Fruit fly (Drosophila melanogaster) whole organism, embryonic: ENCODE results near the gene ND-39.

Source experiments
- Asciz ChIP-seq: fragments of 200-800 bp; sonication (Bioruptor generic); optimal IDR thresholded peaks from 2 replicates; lab custom pipeline; 2017; ENCODE audit warnings: missing biosample characterization, mild to moderate bottlenecking, missing genetic modification characterization, missing genetic modification reagents
- B-H2 ChIP-seq: fragments of 200-800 bp; sonication (Bioruptor generic); optimal IDR thresholded peaks from 2 replicates; lab custom pipeline; 2018; ENCODE audit warnings: missing biosample characterization, mild to moderate bottlenecking, missing genetic modification characterization
- CG10147 ChIP-seq: fragments of 200-800 bp; sonication (Bioruptor generic); optimal IDR thresholded peaks from 2 replicates; lab custom pipeline; 2019; ENCODE audit warnings: missing biosample characterization, mild to moderate bottlenecking, missing genetic modification characterization, moderate library complexity
- CG10543 ChIP-seq: fragments of 200-800 bp; sonication (Bioruptor generic); optimal IDR thresholded peaks from 3 replicates; lab custom pipeline; 2017; ENCODE audit warnings: missing biosample characterization, mild to moderate bottlenecking, missing genetic modification characterization, moderate library complexity
- CG11695 ChIP-seq: fragments of 200-800 bp; sonication (Bioruptor generic); IDR thresholded peaks from 3 replicates; pipeline ENCODE4 v1.3.6; 2022; ENCODE audit warnings: missing biosample characterization, missing genetic modification characterization
- CG11696 ChIP-seq: fragments of 200-800 bp; sonication (Bioruptor generic); IDR thresholded peaks from 2 replicates; pipeline ENCODE4 v1.3.6; 2022; ENCODE audit warnings: missing biosample characterization, missing genetic modification characterization
- CG11723 ChIP-seq: fragments of 200-800 bp; sonication (Bioruptor generic); optimal IDR thresholded peaks from 2 replicates; lab custom pipeline; 2017; ENCODE audit warnings: missing biosample characterization, mild to moderate bottlenecking, missing genetic modification characterization
- CG12219 ChIP-seq: fragments of 200-800 bp; sonication (Bioruptor generic); optimal IDR thresholded peaks from 3 replicates; lab custom pipeline; 2018; ENCODE audit warnings: missing biosample characterization, mild to moderate bottlenecking, missing genetic modification characterization
- CG13424 ChIP-seq: fragments of 200-800 bp; sonication (Bioruptor generic); optimal IDR thresholded peaks from 2 replicates; lab custom pipeline; 2019; ENCODE audit warnings: missing biosample characterization, mild to moderate bottlenecking, missing genetic modification characterization, moderate library complexity
- CG14014 ChIP-seq: fragments of 200-800 bp; sonication (Bioruptor generic); IDR thresholded peaks from 2 replicates; pipeline ENCODE4 v1.3.6; 2022; ENCODE audit warnings: missing biosample characterization, missing genetic modification characterization
- CG17802 ChIP-seq: fragments of 200-800 bp; sonication (Bioruptor generic); optimal IDR thresholded peaks from 2 replicates; lab custom pipeline; 2018; ENCODE audit warnings: missing biosample characterization, mild to moderate bottlenecking, missing genetic modification characterization, moderate library complexity
- CG18476 ChIP-seq: fragments of 200-800 bp; sonication (Bioruptor generic); optimal IDR thresholded peaks from 2 replicates; lab custom pipeline; 2016; ENCODE audit warnings: missing biosample characterization, mild to moderate bottlenecking, missing genetic modification characterization
- CG2120 ChIP-seq: fragments of 200-800 bp; sonication (Bioruptor generic); optimal IDR thresholded peaks from 3 replicates; lab custom pipeline; 2016; ENCODE audit warnings: missing biosample characterization, missing genetic modification characterization
- CG2889 ChIP-seq: fragments of 200-800 bp; sonication (Bioruptor generic); IDR thresholded peaks from 3 replicates; pipeline ENCODE4 v1.3.6; 2022; ENCODE audit warnings: missing biosample characterization, missing genetic modification characterization
- CG3163 ChIP-seq: fragments of 200-800 bp; sonication (Bioruptor generic); optimal IDR thresholded peaks from 3 replicates; lab custom pipeline; 2016; ENCODE audit warnings: missing biosample characterization, missing genetic modification characterization
- CG42726 ChIP-seq: fragments of 200-800 bp; sonication (Bioruptor generic); IDR thresholded peaks from 2 replicates; pipeline ENCODE4 v1.3.6; 2022; ENCODE audit warnings: missing biosample characterization, missing genetic modification characterization; ENCODE audit not compliant: partially characterized antibody
- CG4404 ChIP-seq: fragments of 200-800 bp; sonication (Bioruptor generic); IDR thresholded peaks from 2 replicates; pipeline ENCODE4 v1.3.6; 2022; ENCODE audit warnings: missing biosample characterization, missing genetic modification characterization
- CG6272 ChIP-seq: fragments of 200-800 bp; sonication (Bioruptor generic); IDR thresholded peaks from 2 replicates; pipeline ENCODE4 v1.3.6; 2022; ENCODE audit warnings: missing biosample characterization, missing genetic modification characterization
- CG7745 ChIP-seq: fragments of 200-800 bp; sonication (Bioruptor generic); optimal IDR thresholded peaks from 2 replicates; lab custom pipeline; 2018; ENCODE audit warnings: missing biosample characterization, mild to moderate bottlenecking, missing genetic modification characterization, moderate library complexity
- CG7786 ChIP-seq: fragments of 200-800 bp; sonication (Bioruptor generic); optimal IDR thresholded peaks from 2 replicates; lab custom pipeline; 2016; ENCODE audit warnings: missing biosample characterization, missing genetic modification characterization
- CG8359 ChIP-seq: fragments of 200-800 bp; sonication (Bioruptor generic); optimal IDR thresholded peaks from 2 replicates; lab custom pipeline; 2017; ENCODE audit warnings: missing biosample characterization, mild to moderate bottlenecking, missing genetic modification characterization, borderline replicate concordance
- CG8388 ChIP-seq: fragments of 200-800 bp; sonication (Bioruptor generic); optimal IDR thresholded peaks from 2 replicates; lab custom pipeline; 2019; ENCODE audit warnings: missing biosample characterization, mild to moderate bottlenecking, missing genetic modification characterization, moderate library complexity
- CG8944 ChIP-seq: fragments of 200-800 bp; sonication (Bioruptor generic); optimal IDR thresholded peaks from 3 replicates; lab custom pipeline; 2016; ENCODE audit warnings: missing biosample characterization, missing genetic modification characterization
- CG9215 ChIP-seq: fragments of 200-800 bp; sonication (Bioruptor generic); IDR thresholded peaks from 2 replicates; pipeline ENCODE4 v1.3.6; 2022; ENCODE audit warnings: missing biosample characterization, missing genetic modification characterization
- Camta ChIP-seq: fragments of 200-800 bp; sonication (Bioruptor generic); optimal IDR thresholded peaks from 2 replicates; lab custom pipeline; 2016; ENCODE audit warnings: missing biosample characterization, missing genetic modification characterization
- D19A ChIP-seq: fragments of 200-800 bp; optimal IDR thresholded peaks from 3 replicates; lab custom pipeline; 2019; ENCODE audit warnings: missing biosample characterization, mild to moderate bottlenecking, missing genetic modification characterization, moderate library complexity
- Dek ChIP-seq: fragments of 200-800 bp; sonication (Bioruptor generic); optimal IDR thresholded peaks from 3 replicates; lab custom pipeline; 2019; ENCODE audit warnings: missing biosample characterization, mild to moderate bottlenecking, missing genetic modification characterization, moderate library complexity
- Hr39 ChIP-seq: fragments of >200 bp; optimal IDR thresholded peaks from 2 replicates; lab custom pipeline; 2017
- Mad ChIP-seq: fragments of 200-800 bp; sonication (Bioruptor generic); optimal IDR thresholded peaks from 2 replicates; lab custom pipeline; 2016; ENCODE audit warnings: missing biosample characterization, missing genetic modification characterization
- Myb ChIP-seq: fragments of 200-800 bp; sonication (Bioruptor generic); optimal IDR thresholded peaks from 2 replicates; lab custom pipeline; 2016; ENCODE audit warnings: missing biosample characterization, missing genetic modification characterization
- Nf-YC ChIP-seq: fragments of 200-800 bp; optimal IDR thresholded peaks from 3 replicates; lab custom pipeline; 2019; ENCODE audit warnings: missing biosample characterization, mild to moderate bottlenecking, missing genetic modification characterization, moderate library complexity
- Vsx1 ChIP-seq: fragments of 200-800 bp; sonication (Bioruptor generic); optimal IDR thresholded peaks from 2 replicates; lab custom pipeline; 2017; ENCODE audit warnings: missing biosample characterization, mild to moderate bottlenecking, missing genetic modification characterization, missing genetic modification reagents
- Xbp1 ChIP-seq: fragments of 200-800 bp; sonication (Bioruptor generic); optimal IDR thresholded peaks from 3 replicates; lab custom pipeline; 2016; ENCODE audit warnings: missing biosample characterization, mild to moderate bottlenecking, missing genetic modification characterization
- abd-A ChIP-seq: fragments of 200-800 bp; sonication (Bioruptor generic); optimal IDR thresholded peaks from 3 replicates; lab custom pipeline; 2019; ENCODE audit warnings: missing biosample characterization, mild to moderate bottlenecking, missing genetic modification characterization, moderate library complexity
- ci ChIP-seq: fragments of 200-800 bp; sonication (Bioruptor generic); IDR thresholded peaks from 3 replicates; pipeline ENCODE4 v1.3.6; 2022; ENCODE audit warnings: missing biosample characterization, missing genetic modification characterization
- eve ChIP-seq, 2 experiments: fragments of >200 bp; optimal IDR thresholded peaks; 2 replicates each; lab custom pipeline; 2017; ENCODE audit warnings: missing biosample characterization in 2 of 2, missing genetic modification characterization in 2 of 2
- fu2 ChIP-seq: fragments of 200-800 bp; sonication (Bioruptor generic); optimal IDR thresholded peaks from 2 replicates; lab custom pipeline; 2016; ENCODE audit warnings: missing biosample characterization, missing genetic modification characterization
- gcm2 ChIP-seq: fragments of 200-800 bp; sonication (Bioruptor generic); optimal IDR thresholded peaks from 2 replicates; lab custom pipeline; 2016; ENCODE audit warnings: missing biosample characterization, missing genetic modification characterization
- grn ChIP-seq: fragments of 200-800 bp; sonication (Bioruptor generic); optimal IDR thresholded peaks from 3 replicates; lab custom pipeline; 2017; ENCODE audit warnings: missing biosample characterization, missing genetic modification characterization
- ham ChIP-seq: fragments of 200-800 bp; sonication (Bioruptor generic); IDR thresholded peaks from 2 replicates; pipeline ENCODE4 v1.3.6; 2022; ENCODE audit warnings: missing biosample characterization, missing genetic modification characterization
- lab ChIP-seq: fragments of 200-800 bp; sonication (Bioruptor generic); optimal IDR thresholded peaks from 3 replicates; lab custom pipeline; 2017; ENCODE audit warnings: missing biosample characterization, missing genetic modification characterization, mild to moderate bottlenecking, moderate library complexity, missing genetic modification reagents
- pros ChIP-seq: fragments of 200-800 bp; sonication (Bioruptor generic); optimal IDR thresholded peaks from 3 replicates; lab custom pipeline; 2019; ENCODE audit warnings: missing biosample characterization, mild to moderate bottlenecking, missing genetic modification characterization, moderate library complexity
- sens-2 ChIP-seq: fragments of 200-800 bp; sonication (Bioruptor generic); IDR thresholded peaks from 2 replicates; pipeline ENCODE4 v1.3.6; 2022; ENCODE audit warnings: missing biosample characterization, missing genetic modification characterization
- seq ChIP-seq: fragments of 200-800 bp; sonication (Bioruptor generic); IDR thresholded peaks from 2 replicates; pipeline ENCODE4 v1.3.6; 2022; ENCODE audit warnings: missing biosample characterization, missing genetic modification characterization
- shn ChIP-seq: fragments of 200-800 bp; sonication (Bioruptor generic); optimal IDR thresholded peaks from 3 replicates; lab custom pipeline; 2016; ENCODE audit warnings: missing biosample characterization, missing genetic modification characterization
- slbo ChIP-seq: fragments of 200-800 bp; sonication (Bioruptor generic); IDR thresholded peaks from 2 replicates; pipeline ENCODE4 v1.3.6; 2022; ENCODE audit warnings: missing biosample characterization, missing genetic modification characterization
- sqz ChIP-seq: fragments of 200-800 bp; sonication (Bioruptor generic); optimal IDR thresholded peaks from 3 replicates; lab custom pipeline; 2018; ENCODE audit warnings: missing biosample characterization, mild to moderate bottlenecking, missing genetic modification characterization
- tll ChIP-seq, 2 experiments: fragments of 200-800 bp in 1 of 2; fragments of >200 bp in 1 of 2; sonication (Bioruptor generic) in 1 of 2; optimal IDR thresholded peaks; 2 replicates each; lab custom pipeline; 2017 to 2019; ENCODE audit warnings: missing biosample characterization in 2 of 2, missing genetic modification characterization in 2 of 2, mild to moderate bottlenecking in 1 of 2, moderate library complexity in 1 of 2
- usp ChIP-seq: fragments of >200 bp; optimal IDR thresholded peaks from 2 replicates; lab custom pipeline; 2017; ENCODE audit warnings: missing biosample characterization, missing genetic modification characterization
- vvl ChIP-seq: fragments of 200-800 bp; sonication (Bioruptor generic); IDR thresholded peaks from 2 replicates; pipeline ENCODE4 v1.3.6; 2022; ENCODE audit warnings: missing biosample characterization, missing genetic modification characterization

ND-39 gene

dm6 chr3L:20473021-20473799 is 18.7 kb upstream of the ND-39 start, which contains the start of the genes CG32428 and CG5969 (continued):
- TF ChIP-seq Asciz (no peak), ham (GFP tag; lab: Robert Waterston, UW) (no peak), CG2889 (no peak; the same call in 2 of the 3 replicates), CG11696 (GFP tag; lab: Robert Waterston, UW) (peak; percentile 92), CG3163 (GFP tag; lab: Kevin White, UChicago) (no peak), sens-2 (GFP tag; lab: Robert Waterston, UW) (0 out of 2 replicates have a peak, but pooled peaks have one; percentile 14), vvl (GFP tag; lab: Robert Waterston, UW) (peak; percentile 72), pros (GFP tag; lab: Kevin White, UChicago) (no peak), CG17802 (peak; percentile 3), Nf-YC (tag; lab: Kevin White, UChicago) (peak; percentile 73), CG10543 (GFP tag; lab: Kevin White, UChicago) (no peak), CG6272 (GFP tag; lab: Robert Waterston, UW) (0 out of 2 replicates have a peak, but pooled peaks have one; percentile 24), grn (GFP tag; lab: Kevin White, UChicago) (no peak), usp (GFP tag; lab: Kevin White, UChicago) (no peak), sqz (GFP tag; lab: Kevin White, UChicago) (peak; percentile 15), Camta (no peak), CG8388 (peak; percentile 21), CG9215 (GFP tag; lab: Robert Waterston, UW) (no peak; the same call in 1 of the 2 replicates), Mad (GFP tag; lab: Kevin White, UChicago) (no peak), CG7745 (tag; lab: Kevin White, UChicago) (no peak), CG42726 (no peak), lab (GFP tag; lab: Kevin White, UChicago) (peak; percentile 72), eve (GFP tag; optimal IDR thresholded peaks at IDR 0.05; lab: Kevin White, UChicago) (no peak), CG10147 (GFP tag; lab: Kevin White, UChicago) (peak; percentile 65), CG13424 (tag; lab: Kevin White, UChicago) (peak; percentile 70), ci (GFP tag; lab: Robert Waterston, UW) (peak; percentile 36; the same call in 2 of the 3 replicates), shn (GFP tag; lab: Kevin White, UChicago) (no peak), abd-A (no peak), CG7786 (GFP tag; lab: Kevin White, UChicago) (no peak), Vsx1 (no peak), CG18476 (GFP tag; lab: Kevin White, UChicago) (no peak), CG14014 (GFP tag; lab: Robert Waterston, UW) (peak; percentile 71), Xbp1 (GFP tag; lab: Kevin White, UChicago) (peak; percentile 59), fu2 (no peak), CG8359 (GFP tag; lab: Kevin White, UChicago) (no peak), CG11723 (GFP tag; lab: Kevin White, UChicago) (no peak), gcm2 (GFP tag; lab: Kevin White, UChicago) (no peak), CG4404 (peak; percentile 12; the same call in 1 of the 2 replicates), CG2120 (peak; percentile 70), tll (GFP tag; optimal IDR thresholded peaks at IDR 0.05; lab: Kevin White, UChicago) (no peak), CG11695 (no peak; the same call in 2 of the 3 replicates), Dek (tag; lab: Kevin White, UChicago) (peak; percentile 76), Myb (GFP tag; lab: Kevin White, UChicago) (no peak), Hr39 (lab: Kevin White, UChicago) (no peak), B-H2 (GFP tag; lab: Kevin White, UChicago) (no peak), seq (no peak), CG8944 (GFP tag; lab: Kevin White, UChicago) (no peak), slbo (GFP tag; lab: Robert Waterston, UW) (peak; percentile 89), D19A (peak; percentile 59), CG12219 (GFP tag; lab: Kevin White, UChicago) (no peak)
